Fruit fly (Drosophila melanogaster) whole organism, adult: ENCODE results near the gene His3.3B.

Experiments
- CG11617 ChIP-seq: fragments of 200-800 bp; sonication (Bioruptor generic); optimal IDR thresholded peaks from 2 replicates; lab custom pipeline; 2017; ENCODE audit warnings: mild to moderate bottlenecking, missing biosample characterization, missing genetic modification reagents, missing genetic modification characterization
- CG12768 ChIP-seq: fragments of 200-800 bp; sonication (Bioruptor generic); optimal IDR thresholded peaks from 2 replicates; lab custom pipeline; 2017; ENCODE audit warnings: missing biosample characterization, missing genetic modification characterization, mild to moderate bottlenecking, moderate library complexity, missing genetic modification reagents
- CG14711 ChIP-seq: fragments of 200-800 bp; sonication (Bioruptor generic); optimal IDR thresholded peaks from 2 replicates; lab custom pipeline; 2018; ENCODE audit warnings: missing biosample characterization, mild to moderate bottlenecking, missing genetic modification characterization, moderate library complexity
- CG1620 ChIP-seq: fragments of 200-800 bp; sonication (Bioruptor generic); optimal IDR thresholded peaks from 2 replicates; lab custom pipeline; 2016; ENCODE audit warnings: missing biosample characterization, missing genetic modification characterization
- CG33017 ChIP-seq: fragments of 200-800 bp; sonication (Bioruptor generic); optimal IDR thresholded peaks from 2 replicates; lab custom pipeline; 2018; ENCODE audit warnings: missing biosample characterization, mild to moderate bottlenecking, missing genetic modification characterization, moderate library complexity
- CG5204 ChIP-seq: fragments of 200-800 bp; sonication (Bioruptor generic); optimal IDR thresholded peaks from 2 replicates; lab custom pipeline; 2016; ENCODE audit warnings: missing biosample characterization, missing genetic modification characterization
- CG7045 ChIP-seq: fragments of 200-800 bp; sonication (Bioruptor generic); optimal IDR thresholded peaks from 2 replicates; lab custom pipeline; 2017; ENCODE audit warnings: missing biosample characterization, mild to moderate bottlenecking, missing genetic modification characterization
- CG7101 ChIP-seq: fragments of 200-800 bp; sonication (Bioruptor generic); optimal IDR thresholded peaks from 2 replicates; lab custom pipeline; 2018; ENCODE audit warnings: missing biosample characterization, mild to moderate bottlenecking, missing genetic modification characterization, moderate library complexity
- Clk ChIP-seq: fragments of 200-800 bp; sonication (Bioruptor generic); optimal IDR thresholded peaks from 2 replicates; lab custom pipeline; 2017; ENCODE audit warnings: missing biosample characterization, missing genetic modification characterization
- Crg-1 ChIP-seq: fragments of 200-800 bp; sonication (Bioruptor generic); optimal IDR thresholded peaks from 2 replicates; lab custom pipeline; 2016; ENCODE audit warnings: missing biosample characterization, missing genetic modification characterization
- Hr96 ChIP-seq: fragments of 200-800 bp; sonication (Bioruptor generic); optimal IDR thresholded peaks from 2 replicates; lab custom pipeline; 2016; ENCODE audit warnings: missing biosample characterization, missing genetic modification characterization
- Mnt ChIP-seq: fragments of 200-800 bp; sonication (Bioruptor generic); optimal IDR thresholded peaks from 2 replicates; lab custom pipeline; 2016; ENCODE audit warnings: missing biosample characterization, mild to moderate bottlenecking, missing genetic modification characterization
- bab1 ChIP-seq: fragments of 200-800 bp; sonication (Bioruptor generic); optimal IDR thresholded peaks from 3 replicates; lab custom pipeline; 2019; ENCODE audit warnings: missing biosample characterization, mild to moderate bottlenecking, missing genetic modification characterization, moderate library complexity
- cic ChIP-seq: fragments of 200-800 bp; sonication (Bioruptor generic); optimal IDR thresholded peaks from 2 replicates; lab custom pipeline; 2017; ENCODE audit warnings: missing biosample characterization, mild to moderate bottlenecking, missing genetic modification characterization, moderate library complexity
- kay ChIP-seq: fragments of 200-800 bp; sonication (Bioruptor generic); peaks from one replicate; lab custom pipeline; 2016; ENCODE audit warnings: missing biosample characterization, missing genetic modification characterization, borderline replicate concordance
- ovo ChIP-seq: fragments of 200-800 bp; sonication (Bioruptor generic); optimal IDR thresholded peaks from 2 replicates; lab custom pipeline; 2016; ENCODE audit warnings: missing biosample characterization, missing genetic modification characterization
- pad ChIP-seq: fragments of 200-800 bp; sonication (Bioruptor generic); optimal IDR thresholded peaks from 3 replicates; lab custom pipeline; 2017; ENCODE audit warnings: missing biosample characterization, missing genetic modification characterization, mild to moderate bottlenecking, moderate library complexity, missing genetic modification reagents
- tj ChIP-seq: fragments of 200-800 bp; sonication (Bioruptor generic); optimal IDR thresholded peaks from 3 replicates; lab custom pipeline; 2017; ENCODE audit warnings: missing biosample characterization, mild to moderate bottlenecking, missing genetic modification characterization, moderate library complexity
- toe ChIP-seq: fragments of 200-800 bp; sonication (Bioruptor generic); optimal IDR thresholded peaks from 2 replicates; lab custom pipeline; 2016; ENCODE audit warnings: missing biosample characterization, missing genetic modification characterization

The His3.3B gene

DNA sequence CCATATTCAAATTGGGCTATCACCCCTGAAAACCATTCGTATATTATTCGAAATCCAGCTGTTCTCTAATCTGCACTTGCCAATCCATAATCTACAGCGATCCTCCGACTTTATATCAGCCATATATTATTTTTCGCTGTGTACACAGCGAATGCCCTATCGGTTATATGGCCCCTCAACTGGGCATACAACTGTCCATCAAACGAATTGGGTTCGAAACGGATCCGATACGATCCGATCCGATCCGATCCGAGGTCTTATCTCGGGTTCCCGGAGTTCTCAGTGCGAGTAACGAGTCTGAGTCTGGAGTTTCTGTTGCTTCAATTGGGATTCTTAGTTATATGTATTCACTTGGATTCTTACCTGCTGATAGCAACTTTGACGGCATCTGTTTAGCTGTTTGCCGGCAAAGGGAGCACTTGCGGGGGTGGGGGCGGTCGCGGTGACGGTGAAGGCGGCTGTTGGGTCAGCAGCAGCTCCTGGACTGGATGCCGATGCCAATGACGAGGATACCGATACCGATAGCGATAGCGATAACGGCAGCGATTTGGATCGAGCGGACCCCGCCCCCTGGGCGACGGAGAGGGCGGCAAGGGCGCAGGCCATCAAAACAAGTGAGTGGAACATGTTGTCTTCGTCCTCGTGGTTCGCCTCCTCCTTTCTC is 22.8 kb downstream of the His3.3B start:
- TF ChIP-seq Clk (GFP tag; lab: Kevin White, UChicago) (no peak), Mnt (no peak), CG33017 (no peak), Crg-1 (GFP tag; lab: Kevin White, UChicago) (no peak), toe (GFP tag; lab: Kevin White, UChicago) (no peak), CG14711 (tag; lab: Kevin White, UChicago) (no peak)

DNA sequence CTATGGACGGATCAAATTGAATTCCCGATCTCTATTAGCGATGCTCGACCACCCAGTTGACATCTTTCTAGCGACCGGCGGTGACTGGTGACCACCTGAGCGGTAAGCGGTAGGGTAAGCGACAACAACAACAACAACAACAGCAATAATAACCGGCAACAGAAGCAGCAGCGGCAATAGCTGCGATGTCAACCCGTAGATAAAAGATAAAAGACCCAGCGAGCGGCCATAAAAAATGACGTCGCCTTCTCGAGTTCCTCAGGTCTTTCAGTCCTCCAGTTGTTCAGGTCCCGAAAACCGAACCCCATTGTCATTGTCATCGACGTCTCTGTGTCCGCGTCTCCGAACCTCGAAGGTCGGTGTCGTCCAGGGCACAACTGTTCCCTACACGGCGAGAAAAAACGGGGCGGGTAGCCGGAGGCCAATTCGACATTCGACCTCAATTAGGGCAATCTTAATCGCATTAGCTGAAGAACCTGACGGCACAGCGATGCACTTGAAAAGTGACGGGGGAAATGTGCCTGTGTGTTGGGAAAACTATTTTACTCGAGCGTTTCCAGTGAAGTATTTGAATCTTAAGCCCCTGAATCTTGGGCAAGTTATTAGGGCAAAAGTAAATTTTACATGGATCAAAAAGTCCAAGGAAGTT is 23.8 kb downstream of the His3.3B start:
- TF ChIP-seq CG5204 (GFP tag; lab: Kevin White, UChicago): no peak

DNA sequence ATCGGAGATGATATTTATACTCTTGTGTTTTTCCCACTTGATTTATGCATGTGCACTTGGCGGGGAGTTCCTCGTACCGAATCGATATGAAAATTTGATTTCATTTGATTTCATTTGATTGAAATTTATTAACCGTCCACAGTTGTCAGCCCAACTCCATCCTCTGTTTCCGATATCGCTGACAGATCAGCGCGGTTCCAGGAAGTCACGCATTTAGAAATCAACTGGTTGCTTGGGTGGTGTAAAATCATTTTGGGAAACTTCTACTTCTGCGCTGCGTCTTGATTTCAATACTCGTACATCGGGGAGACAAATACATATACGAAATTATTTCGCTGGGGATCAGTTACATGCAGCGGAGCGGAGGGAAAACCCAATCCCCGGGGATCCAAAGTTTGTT is 24.9 kb downstream of the His3.3B start:
- no peak for TF ChIP-seq CG7045 (GFP tag; lab: Kevin White, UChicago)
- no peak for TF ChIP-seq CG12768 (GFP tag; lab: Kevin White, UChicago)
- TF ChIP-seq cic (GFP tag; lab: Kevin White, UChicago): no peak
- TF ChIP-seq CG33017: no peak
- no peak for TF ChIP-seq toe (GFP tag; lab: Kevin White, UChicago)
- no peak for TF ChIP-seq Mnt
- no peak for TF ChIP-seq bab1 (GFP tag; lab: Kevin White, UChicago)
- no peak for TF ChIP-seq CG11617 (GFP tag; lab: Kevin White, UChicago)
- no peak for TF ChIP-seq Crg-1 (GFP tag; lab: Kevin White, UChicago)
- TF ChIP-seq CG5204 (GFP tag; lab: Kevin White, UChicago): no peak
- TF ChIP-seq Hr96 (GFP tag; lab: Kevin White, UChicago): no peak

DNA sequence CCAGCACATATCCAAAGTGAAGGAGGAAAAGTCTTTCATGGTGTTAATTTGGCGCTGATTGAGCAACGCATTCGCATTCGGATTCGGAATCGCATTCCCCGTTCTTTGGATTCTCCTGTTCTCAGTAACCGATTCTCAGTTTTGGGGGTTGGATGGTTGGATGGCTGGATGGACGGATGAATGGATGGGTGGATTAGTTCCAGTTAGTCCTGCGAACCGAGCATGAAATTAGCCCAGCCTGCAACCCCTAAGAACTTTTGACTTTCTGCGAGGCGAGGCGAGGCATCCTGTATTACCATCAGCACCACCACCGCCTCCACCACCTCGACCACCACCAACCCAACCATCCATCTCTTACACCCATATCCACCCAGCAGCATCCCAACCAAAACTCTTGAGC is 26.2 kb downstream of the His3.3B start:
- TF ChIP-seq Mnt (no peak), ovo (GFP tag; lab: Kevin White, UChicago) (no peak), pad (no peak), bab1 (GFP tag; lab: Kevin White, UChicago) (no peak), kay (GFP tag; lab: Kevin White, UChicago) (no peak)

DNA sequence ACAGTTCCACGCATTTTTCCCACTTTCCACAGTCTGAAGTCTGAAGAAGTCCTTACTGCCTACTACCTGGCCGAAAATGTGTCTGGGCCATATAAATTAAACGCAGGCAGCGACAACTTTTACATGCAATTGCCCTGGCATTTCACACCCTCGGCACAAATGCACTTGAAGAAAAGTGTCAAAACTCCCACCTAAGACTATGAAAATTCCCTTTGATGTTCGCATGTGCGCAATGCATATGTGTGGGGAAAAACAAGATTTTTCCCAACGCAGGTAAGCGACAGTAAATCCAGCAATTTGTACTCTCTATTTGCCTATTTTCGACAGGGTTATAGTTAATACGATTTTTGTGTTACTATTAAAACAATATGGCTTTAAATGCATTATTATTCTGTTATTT is 27.0 kb downstream of the His3.3B start:
- TF ChIP-seq toe (GFP tag; lab: Kevin White, UChicago) (no peak), CG1620 (no peak), ovo (GFP tag; lab: Kevin White, UChicago) (no peak), CG14711 (tag; lab: Kevin White, UChicago) (no peak), kay (GFP tag; lab: Kevin White, UChicago) (no peak)

DNA sequence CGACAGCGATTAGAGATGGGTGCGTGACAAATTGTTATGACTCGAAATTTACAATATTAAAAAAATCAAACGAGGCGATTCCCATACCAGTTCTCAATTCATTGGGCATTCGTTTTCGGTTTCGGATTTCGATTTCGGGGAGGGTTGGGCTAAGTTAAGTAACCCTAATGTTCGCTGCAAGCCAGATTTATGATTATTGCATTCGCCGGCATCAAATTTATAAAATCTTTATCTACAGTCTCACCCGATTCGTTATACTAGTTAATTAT is 28.5 kb downstream of the His3.3B start:
- TF ChIP-seq ovo (GFP tag; lab: Kevin White, UChicago): no peak
- TF ChIP-seq CG14711 (tag; lab: Kevin White, UChicago): no peak
- TF ChIP-seq tj: no peak

DNA sequence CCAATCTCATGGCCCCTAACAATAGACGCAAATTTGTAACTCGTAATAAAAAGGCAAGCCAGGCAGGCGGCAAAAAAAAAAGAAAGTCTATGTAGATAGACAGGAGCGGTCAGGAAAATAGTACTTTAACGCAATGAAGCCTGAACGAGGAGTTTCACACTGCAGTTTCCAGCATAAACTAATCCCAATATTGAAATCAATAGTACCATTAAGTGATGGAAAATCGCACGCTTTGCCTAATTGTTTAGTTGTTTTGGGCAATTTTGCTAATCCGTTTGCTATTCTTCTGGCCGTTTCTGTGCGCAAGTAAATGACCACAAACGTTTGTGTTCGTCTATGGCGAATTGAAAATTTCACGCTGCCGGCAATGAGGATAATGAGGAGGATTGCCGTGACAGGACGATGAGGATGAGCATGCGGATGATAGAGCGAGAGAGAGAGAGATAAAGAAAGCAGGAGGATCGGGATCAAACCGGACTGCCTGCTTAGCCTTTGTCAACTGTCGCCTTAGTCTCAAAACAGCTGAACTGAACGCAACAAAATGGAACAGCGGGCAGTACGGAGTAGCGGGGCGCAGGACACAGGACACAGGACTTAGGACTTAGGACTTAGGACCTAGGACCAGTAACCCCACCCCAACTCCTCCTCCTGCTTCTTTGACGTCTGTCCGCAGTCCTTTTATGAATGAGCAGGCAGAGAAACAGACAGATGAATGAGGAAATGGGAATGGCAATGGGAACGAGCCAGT is 29.0 kb downstream of the His3.3B start:
- TF ChIP-seq CG14711 (tag; lab: Kevin White, UChicago) (no peak), bab1 (GFP tag; lab: Kevin White, UChicago) (no peak), Hr96 (GFP tag; lab: Kevin White, UChicago) (no peak), CG12768 (GFP tag; lab: Kevin White, UChicago) (no peak), Mnt (no peak), kay (GFP tag; lab: Kevin White, UChicago) (no peak), pad (no peak), tj (no peak), Crg-1 (GFP tag; lab: Kevin White, UChicago) (no peak), Clk (GFP tag; lab: Kevin White, UChicago) (no peak), CG7101 (tag; lab: Kevin White, UChicago) (no peak), cic (GFP tag; lab: Kevin White, UChicago) (no peak), toe (GFP tag; lab: Kevin White, UChicago) (no peak), CG11617 (GFP tag; lab: Kevin White, UChicago) (no peak), CG7045 (GFP tag; lab: Kevin White, UChicago) (no peak), CG1620 (no peak), ovo (GFP tag; lab: Kevin White, UChicago) (no peak)
